Worm (Caenorhabditis elegans): ENCODE measurements around the gene C43G2.3.

C43G2.3 gene

ce11 chrIV:6599447-6599846 lies 21.4 kb downstream of the C43G2.3 start, which contains the start of gene F38A5.8:
TSS of gene F38A5.8 (plus strand) at chrIV:6599747.
- no peak for TF ChIP-seq unc-62 (GFP tag; optimal IDR thresholded peaks at IDR 0.05)

- TF ChIP-seq unc-62 (GFP tag; optimal IDR thresholded peaks at IDR 0.05), result no peak
Measured at ce11 chrIV:6601213-6601724, 23.3 kb downstream of the C43G2.3 start, which contains the start of gene sup-36. TSS of gene sup-36 (plus strand) at chrIV:6601674.

- no peak for TF ChIP-seq unc-62 (GFP tag; optimal IDR thresholded peaks at IDR 0.05)
Measured at ce11 chrIV:6602376-6602775, 24.4 kb downstream of the C43G2.3 start, which contains the start of gene F15B10.3. TSS of gene F15B10.3 (plus strand) at chrIV:6602676.

- TF ChIP-seq unc-62 (GFP tag; optimal IDR thresholded peaks at IDR 0.05), result no peak
Measured at ce11 chrIV:6603549-6603948, 25.5 kb downstream of the C43G2.3 start.

- TF ChIP-seq unc-62 (GFP tag; optimal IDR thresholded peaks at IDR 0.05), result no peak
Measured at ce11 chrIV:6605863-6606262, 27.8 kb downstream of the C43G2.3 start, which contains the start of gene nstp-2. TSS of gene nstp-2 (minus strand) at chrIV:6606188.

- TF ChIP-seq unc-62 (GFP tag; optimal IDR thresholded peaks at IDR 0.05), result no peak
Measured at ce11 chrIV:6606587-6606986, 28.6 kb downstream of the C43G2.3 start.

ce11 chrIV:6607059-6607458 lies 29.0 kb downstream of the C43G2.3 start:
- no peak for TF ChIP-seq unc-62 (GFP tag; optimal IDR thresholded peaks at IDR 0.05)

- TF ChIP-seq unc-62 (GFP tag; optimal IDR thresholded peaks at IDR 0.05), result no peak
Measured at ce11 chrIV:6613296-6613695, 35.3 kb downstream of the C43G2.3 start, which contains the start of gene drh-1. TSS of gene drh-1 (minus strand) at chrIV:6613353.

ce11 chrIV:6618607-6619006 lies 40.6 kb downstream of the C43G2.3 start:
- TF ChIP-seq unc-62 (GFP tag; optimal IDR thresholded peaks at IDR 0.05), result no peak

ce11 chrIV:6621252-6621651 lies 43.2 kb downstream of the C43G2.3 start, which contains the start of gene C01B10.3:
TSS of gene C01B10.3 (minus strand) at chrIV:6621352.
- no peak for TF ChIP-seq unc-62 (GFP tag; optimal IDR thresholded peaks at IDR 0.05)

- no peak for TF ChIP-seq unc-62 (GFP tag; optimal IDR thresholded peaks at IDR 0.05)
Measured at ce11 chrIV:6622142-6622541, 44.1 kb downstream of the C43G2.3 start.

- no peak for TF ChIP-seq unc-62 (GFP tag; optimal IDR thresholded peaks at IDR 0.05)
Measured at ce11 chrIV:6623390-6623789, 45.4 kb downstream of the C43G2.3 start, which contains the start of gene C01B10.44. TSS of gene C01B10.44 (plus strand) at chrIV:6623690.

ce11 chrIV:6627798-6628197 lies 49.8 kb downstream of the C43G2.3 start, which contains the start of gene cest-5.2:
TSS of gene cest-5.2 (minus strand) at chrIV:6627925.
- no peak for TF ChIP-seq unc-62 (GFP tag; optimal IDR thresholded peaks at IDR 0.05)

All from whole organism, dauer.